Fruit fly (Drosophila melanogaster) whole organism, embryonic: ENCODE measurements around the gene CG46439.
A peak's percentile ranks its signal among the peaks of the same experiment; 100 is the strongest.

Experiments used
- B-H2 ChIP-seq: fragments of 200-800 bp; sonication (Bioruptor generic); optimal IDR thresholded peaks from 2 replicates; lab custom pipeline; 2018; ENCODE audit warnings: missing biosample characterization, mild to moderate bottlenecking, missing genetic modification characterization
- CG10209 ChIP-seq: fragments of 200-800 bp; sonication (Bioruptor generic); optimal IDR thresholded peaks from 3 replicates; lab custom pipeline; 2017; ENCODE audit warnings: missing biosample characterization, mild to moderate bottlenecking, missing genetic modification characterization, missing genetic modification reagents
- CG10462 ChIP-seq: fragments of 200-800 bp; sonication (Bioruptor generic); optimal IDR thresholded peaks from 2 replicates; lab custom pipeline; 2016; ENCODE audit warnings: missing biosample characterization, missing genetic modification characterization
- CG11723 ChIP-seq: fragments of 200-800 bp; sonication (Bioruptor generic); optimal IDR thresholded peaks from 2 replicates; lab custom pipeline; 2017; ENCODE audit warnings: missing biosample characterization, mild to moderate bottlenecking, missing genetic modification characterization
- CG12744 ChIP-seq: fragments of 200-800 bp; sonication (Bioruptor generic); optimal IDR thresholded peaks from 2 replicates; lab custom pipeline; 2016; ENCODE audit warnings: missing biosample characterization, missing genetic modification characterization
- CG17568 ChIP-seq: fragments of 200-800 bp; sonication (Bioruptor generic); optimal IDR thresholded peaks from 2 replicates; lab custom pipeline; 2018; ENCODE audit warnings: missing biosample characterization, mild to moderate bottlenecking, missing genetic modification characterization, moderate library complexity
- CG1792 ChIP-seq: fragments of 200-800 bp; sonication (Bioruptor generic); optimal IDR thresholded peaks from 2 replicates; lab custom pipeline; 2016; ENCODE audit warnings: missing biosample characterization, missing genetic modification characterization
- CG18619 ChIP-seq: fragments of 200-800 bp; sonication (Bioruptor generic); optimal IDR thresholded peaks from 3 replicates; lab custom pipeline; 2017; ENCODE audit warnings: missing biosample characterization, mild to moderate bottlenecking, missing genetic modification characterization
- CG2120 ChIP-seq: fragments of 200-800 bp; sonication (Bioruptor generic); optimal IDR thresholded peaks from 3 replicates; lab custom pipeline; 2016; ENCODE audit warnings: missing biosample characterization, missing genetic modification characterization
- CG2712 ChIP-seq: fragments of 200-800 bp; optimal IDR thresholded peaks from 3 replicates; lab custom pipeline; 2019; ENCODE audit warnings: missing biosample characterization, mild to moderate bottlenecking, missing genetic modification characterization, moderate library complexity
- CG32767 ChIP-seq: fragments of 200-800 bp; sonication (Bioruptor generic); IDR thresholded peaks from 2 replicates; pipeline ENCODE4 v1.3.6; 2022; ENCODE audit warnings: missing biosample characterization, missing genetic modification characterization
- CG3838 ChIP-seq: fragments of 200-800 bp; sonication (Bioruptor generic); optimal IDR thresholded peaks from 3 replicates; lab custom pipeline; 2016; ENCODE audit warnings: missing biosample characterization, missing genetic modification characterization
- CG4730 ChIP-seq: fragments of 200-800 bp; sonication (Bioruptor generic); IDR thresholded peaks from 2 replicates; pipeline ENCODE4 v1.3.6; 2022; ENCODE audit warnings: missing biosample characterization, missing genetic modification characterization
- CG4854 ChIP-seq: fragments of 200-800 bp; sonication (Bioruptor generic); optimal IDR thresholded peaks from 2 replicates; lab custom pipeline; 2016; ENCODE audit warnings: missing biosample characterization, missing genetic modification characterization, inconsistent platforms
- CG5180 ChIP-seq: fragments of 200-800 bp; sonication (Bioruptor generic); optimal IDR thresholded peaks from 3 replicates; lab custom pipeline; 2017; ENCODE audit warnings: missing biosample characterization, missing genetic modification characterization, mild to moderate bottlenecking, moderate library complexity, missing genetic modification reagents
- CG5953 ChIP-seq: fragments of 200-800 bp; sonication (Bioruptor generic); IDR thresholded peaks from 2 replicates; pipeline ENCODE4 v1.3.6; 2022; ENCODE audit warnings: missing biosample characterization, missing genetic modification characterization
- CG6254 ChIP-seq: fragments of 200-800 bp; sonication (Bioruptor generic); optimal IDR thresholded peaks from 3 replicates; lab custom pipeline; 2017; ENCODE audit warnings: mild to moderate bottlenecking, missing biosample characterization, missing genetic modification reagents, missing genetic modification characterization
- CG7745 ChIP-seq: fragments of 200-800 bp; sonication (Bioruptor generic); optimal IDR thresholded peaks from 2 replicates; lab custom pipeline; 2018; ENCODE audit warnings: missing biosample characterization, mild to moderate bottlenecking, missing genetic modification characterization, moderate library complexity
- CG7839 ChIP-seq: fragments of 200-800 bp; sonication (Bioruptor generic); optimal IDR thresholded peaks from 3 replicates; lab custom pipeline; 2018; ENCODE audit warnings: missing biosample characterization, mild to moderate bottlenecking, missing genetic modification characterization, moderate library complexity
- CG7928 ChIP-seq: fragments of 200-800 bp; sonication (Bioruptor generic); optimal IDR thresholded peaks from 2 replicates; lab custom pipeline; 2017; ENCODE audit warnings: missing biosample characterization, mild to moderate bottlenecking, missing genetic modification characterization
- Chrac-16 ChIP-seq: fragments of 200-800 bp; sonication (Bioruptor generic); optimal IDR thresholded peaks from 3 replicates; lab custom pipeline; 2016; ENCODE audit warnings: missing biosample characterization, missing genetic modification characterization
- Deaf1 ChIP-seq: fragments of 200-800 bp; optimal IDR thresholded peaks from 3 replicates; lab custom pipeline; 2019; ENCODE audit warnings: missing biosample characterization, mild to moderate bottlenecking, missing genetic modification characterization, moderate library complexity
- Dip2 ChIP-seq: fragments of 200-800 bp; sonication (Bioruptor generic); IDR thresholded peaks from 2 replicates; pipeline ENCODE4 v1.3.6; 2022; ENCODE audit warnings: missing biosample characterization, missing genetic modification characterization
- Doc2 ChIP-seq: fragments of 200-800 bp; sonication (Bioruptor generic); IDR thresholded peaks from 2 replicates; pipeline ENCODE4 v1.3.6; 2022; ENCODE audit warnings: missing biosample characterization, missing genetic modification characterization
- Dref ChIP-seq: fragments of 200-800 bp; sonication (Bioruptor generic); IDR thresholded peaks from 2 replicates; pipeline ENCODE4 v1.3.6; 2022; ENCODE audit warnings: missing biosample characterization, missing genetic modification characterization
- E2f2 ChIP-seq: fragments of 200-800 bp; sonication (Bioruptor generic); IDR thresholded peaks from 2 replicates; pipeline ENCODE4 v1.3.6; 2022; ENCODE audit warnings: missing biosample characterization, missing genetic modification characterization
- HHEX ChIP-seq: fragments of 200-800 bp; sonication (Bioruptor generic); optimal IDR thresholded peaks from 3 replicates; lab custom pipeline; 2017; ENCODE audit warnings: missing biosample characterization, mild to moderate bottlenecking, missing genetic modification characterization, missing genetic modification reagents
- Opbp ChIP-seq: fragments of 200-800 bp; sonication (Bioruptor generic); IDR thresholded peaks from 3 replicates; pipeline ENCODE4 v1.3.6; 2022; ENCODE audit warnings: missing biosample characterization, missing genetic modification characterization; ENCODE audit not compliant: partially characterized antibody
- Xrp1 ChIP-seq: fragments of 200-800 bp; sonication (Bioruptor generic); IDR thresholded peaks from 2 replicates; pipeline ENCODE4 v1.3.6; 2022; ENCODE audit warnings: missing biosample characterization, missing genetic modification characterization
- ara ChIP-seq: fragments of 200-800 bp; sonication (Bioruptor generic); IDR thresholded peaks from 2 replicates; pipeline ENCODE4 v1.3.6; 2022; ENCODE audit warnings: missing biosample characterization, missing genetic modification characterization
- dan ChIP-seq: fragments of 200-800 bp; sonication (Bioruptor generic); IDR thresholded peaks from 2 replicates; pipeline ENCODE4 v1.3.6; 2022; ENCODE audit warnings: missing biosample characterization, missing genetic modification characterization
- gfzf ChIP-seq: fragments of 200-800 bp; sonication (Bioruptor generic); optimal IDR thresholded peaks from 2 replicates; lab custom pipeline; 2016; ENCODE audit warnings: missing biosample characterization, mild to moderate bottlenecking, missing genetic modification characterization, moderate library complexity
- grau ChIP-seq: fragments of 200-800 bp; optimal IDR thresholded peaks from 3 replicates; lab custom pipeline; 2019; ENCODE audit warnings: missing biosample characterization, mild to moderate bottlenecking, missing genetic modification characterization, moderate library complexity
- inv ChIP-seq: fragments of 200-800 bp; sonication (Bioruptor generic); IDR thresholded peaks from 2 replicates; pipeline ENCODE4 v1.3.6; 2022; ENCODE audit warnings: missing biosample characterization, missing genetic modification characterization; ENCODE audit not compliant: partially characterized antibody
- jing ChIP-seq: fragments of 200-800 bp; sonication (Bioruptor generic); optimal IDR thresholded peaks from 2 replicates; lab custom pipeline; 2018; ENCODE audit warnings: missing biosample characterization, mild to moderate bottlenecking, missing genetic modification characterization
- lilli ChIP-seq: fragments of 200-800 bp; sonication (Bioruptor generic); optimal IDR thresholded peaks from 3 replicates; lab custom pipeline; 2016; ENCODE audit warnings: missing biosample characterization, missing genetic modification characterization
- luna ChIP-seq: fragments of 200-800 bp; sonication (Bioruptor generic); optimal IDR thresholded peaks from 2 replicates; lab custom pipeline; 2016; ENCODE audit warnings: missing biosample characterization, missing genetic modification characterization
- otp ChIP-seq: fragments of 200-800 bp; sonication (Bioruptor generic); IDR thresholded peaks from 3 replicates; pipeline ENCODE4, ENCODE4 v1.3.6; 2022; ENCODE audit warnings: missing biosample characterization, missing genetic modification characterization
- pita ChIP-seq: fragments of 200-800 bp; sonication (Bioruptor generic); optimal IDR thresholded peaks from 2 replicates; lab custom pipeline; 2017; ENCODE audit warnings: missing biosample characterization, mild to moderate bottlenecking, missing genetic modification characterization
- sc ChIP-seq, 3 experiments: fragments of >200 bp in 2 of 3; fragments of 200-800 bp in 1 of 3; sonication (Bioruptor generic) in 1 of 3; optimal IDR thresholded peaks; 2 replicates in 2 of 3; 3 replicates in 1 of 3; lab custom pipeline; 2017; ENCODE audit warnings: mild to moderate bottlenecking in 1 of 3, missing biosample characterization in 1 of 3, missing genetic modification characterization in 1 of 3, missing genetic modification reagents in 1 of 3
- sens ChIP-seq: fragments of 200-800 bp; sonication (Bioruptor generic); peaks from one replicate; lab custom pipeline; 2016; ENCODE audit warnings: missing biosample characterization, missing genetic modification characterization
- shn ChIP-seq: fragments of 200-800 bp; sonication (Bioruptor generic); optimal IDR thresholded peaks from 3 replicates; lab custom pipeline; 2016; ENCODE audit warnings: missing biosample characterization, missing genetic modification characterization
- sim ChIP-seq: fragments of 200-800 bp; sonication (Bioruptor generic); IDR thresholded peaks from 2 replicates; pipeline ENCODE4 v1.3.6; 2022; ENCODE audit warnings: missing biosample characterization, missing genetic modification characterization
- sob ChIP-seq: fragments of 200-800 bp; sonication (Bioruptor generic); IDR thresholded peaks from 2 replicates; pipeline ENCODE4 v1.3.6; 2022; ENCODE audit warnings: missing biosample characterization, missing genetic modification characterization
- sr ChIP-seq: fragments of 200-800 bp; sonication (Bioruptor generic); IDR thresholded peaks from 3 replicates; pipeline ENCODE4 v1.3.6; 2022; ENCODE audit warnings: missing biosample characterization, missing genetic modification characterization
- tap ChIP-seq: fragments of 200-800 bp; optimal IDR thresholded peaks from 3 replicates; lab custom pipeline; 2019; ENCODE audit warnings: missing biosample characterization, mild to moderate bottlenecking, missing genetic modification characterization, moderate library complexity
- zf30C ChIP-seq: fragments of 200-800 bp; sonication (Bioruptor generic); optimal IDR thresholded peaks from 3 replicates; lab custom pipeline; 2018; ENCODE audit warnings: missing biosample characterization, mild to moderate bottlenecking, missing genetic modification characterization

Gene CG46439

dm6 chr3L:11097982-11098663 is 2.1 kb upstream of the CG46439 start, which contains the start of the genes Irbp18 and APP-BP1 (continued):
- peak; percentile 84 for TF ChIP-seq CG3838
- peak; percentile 68; the same call in 1 of the 2 replicates for TF ChIP-seq sim (GFP tag; lab: Robert Waterston, UW)
- peak; percentile 91 for TF ChIP-seq luna (GFP tag; lab: Kevin White, UChicago)
- TF ChIP-seq sr (GFP tag; lab: Robert Waterston, UW) = 0 out of 3 replicates have a peak, but pooled peaks have one; percentile 25
- TF ChIP-seq CG5180 (GFP tag; lab: Kevin White, UChicago) = peak; percentile 82
- TF ChIP-seq sob (GFP tag; lab: Robert Waterston, UW) = peak; percentile 92
- peak; percentile 91 for TF ChIP-seq CG1792 (GFP tag; lab: Kevin White, UChicago)
- peak; percentile 85 for TF ChIP-seq CG32767
- TF ChIP-seq CG6254 (GFP tag; lab: Kevin White, UChicago) = peak; percentile 84
- peak; percentile 92 for TF ChIP-seq jing (GFP tag; lab: Kevin White, UChicago)
- no peak for TF ChIP-seq Dref (GFP tag; lab: Robert Waterston, UW)
- no peak for TF ChIP-seq inv (GFP tag; lab: Robert Waterston, UW)
- no peak; the same call in 1 of the 2 replicates for TF ChIP-seq CG5953
- peak; percentile 96 for TF ChIP-seq CG10209 (GFP tag; lab: Kevin White, UChicago)
- TF ChIP-seq CG12744 (GFP tag; lab: Kevin White, UChicago) = peak; percentile 94
- TF ChIP-seq B-H2 (GFP tag; lab: Kevin White, UChicago) = peak; percentile 91
- no peak for TF ChIP-seq CG7745 (tag; lab: Kevin White, UChicago)
- peak; percentile 97 for TF ChIP-seq CG2120 (GFP tag; lab: Kevin White, UChicago)

- no peak for TF ChIP-seq CG7839 (tag; lab: Kevin White, UChicago)
- no peak for TF ChIP-seq shn (GFP tag; lab: Kevin White, UChicago)
- no peak for TF ChIP-seq grau (tag; lab: Kevin White, UChicago)
- no peak for TF ChIP-seq CG4730
- peak; percentile 57 for TF ChIP-seq sens (GFP tag; lab: Kevin White, UChicago)
- no peak for TF ChIP-seq CG2712 (tag; lab: Kevin White, UChicago)
- no peak for TF ChIP-seq CG17568
Measured at dm6 chr3L:11094279-11094678, 1.8 kb downstream of the CG46439 start.

dm6 chr3L:11093046-11093520 is 3.0 kb downstream of the CG46439 start, which contains the start of gene JIL-1:
Gene JIL-1, minus strand, starts transcription at chr3L:11093193.
- no peak for TF ChIP-seq pita (GFP tag; lab: Kevin White, UChicago)
- no peak for TF ChIP-seq Dip2 (GFP tag; lab: Robert Waterston, UW)
- TF ChIP-seq CG4854 (GFP tag; lab: Kevin White, UChicago) = peak; percentile 48
- peak; percentile 63 for TF ChIP-seq Chrac-16
- peak; percentile 89 for TF ChIP-seq CG7928
- TF ChIP-seq HHEX = peak; percentile 20
- TF ChIP-seq zf30C (GFP tag; lab: Kevin White, UChicago) = no peak
- no peak for TF ChIP-seq tap (tag; lab: Kevin White, UChicago)
- no peak for TF ChIP-seq CG10462 (GFP tag; lab: Kevin White, UChicago)
- no peak for TF ChIP-seq sc (optimal IDR thresholded peaks at IDR 0.05; lab: Kevin White, UChicago)
- no peak for TF ChIP-seq sc (GFP tag; optimal IDR thresholded peaks at IDR 0.05; lab: Kevin White, UChicago)
- 0 out of 3 replicates have a peak, but pooled peaks have one; percentile 11 for TF ChIP-seq otp (GFP tag; lab: Robert Waterston, UW)
- TF ChIP-seq ara = peak; percentile 68; the same call in 1 of the 2 replicates
- peak; percentile 50 for TF ChIP-seq CG11723 (GFP tag; lab: Kevin White, UChicago)
- peak; percentile 49 for TF ChIP-seq E2f2
- TF ChIP-seq dan = no peak
- no peak for TF ChIP-seq gfzf (GFP tag; lab: Kevin White, UChicago)
- peak; percentile 6 for TF ChIP-seq Deaf1 (tag; lab: Kevin White, UChicago)
- TF ChIP-seq CG12744 (GFP tag; lab: Kevin White, UChicago) = no peak
- no peak for TF ChIP-seq Doc2
- TF ChIP-seq Xrp1 = peak; percentile 76
- TF ChIP-seq CG18619 = peak; percentile 41
- TF ChIP-seq CG2712 (tag; lab: Kevin White, UChicago) = peak; percentile 44
- TF ChIP-seq lilli = peak; percentile 76
- TF ChIP-seq Opbp (GFP tag; lab: Robert Waterston, UW) = peak; percentile 93
